Worm (Caenorhabditis elegans) whole organism, L3 larva: Measurements from ENCODE around the gene sma-6.
A peak's percentile ranks its signal among the peaks of the same experiment; 100 is the strongest.

Source experiments
- R02D3.7 ChIP-seq: fragments of 150-350 bp; optimal IDR thresholded peaks from 2 replicates; lab custom pipeline; 2014; ENCODE audit warnings: missing biosample characterization, missing genetic modification characterization
- ZK546.5 ChIP-seq: sonication (generic microtip); optimal IDR thresholded peaks from 2 replicates; lab custom pipeline; 2017; ENCODE audit warnings: missing biosample characterization, missing genetic modification characterization
- aly-2 ChIP-seq: fragments of 150-350 bp; optimal IDR thresholded peaks from 2 replicates; lab custom pipeline; 2014; ENCODE audit warnings: missing biosample characterization, missing genetic modification characterization
- ama-1 ChIP-seq: fragments of 150-350 bp; optimal IDR thresholded peaks from 2 replicates; lab custom pipeline; 2018
- ceh-16 ChIP-seq: sonication (generic microtip); optimal IDR thresholded peaks from 2 replicates; lab custom pipeline; 2017; ENCODE audit warnings: missing biosample characterization, missing genetic modification characterization
- ceh-28 ChIP-seq: fragments of 150-350 bp; optimal IDR thresholded peaks from 2 replicates; lab custom pipeline; 2014; ENCODE audit warnings: missing biosample characterization, missing genetic modification reagents, missing genetic modification characterization
- ceh-82 ChIP-seq: fragments of 150-350 bp; optimal IDR thresholded peaks from 2 replicates; lab custom pipeline; 2014; ENCODE audit warnings: missing biosample characterization, missing genetic modification characterization
- ceh-9 ChIP-seq: sonication (generic microtip); optimal IDR thresholded peaks from 2 replicates; lab custom pipeline; 2018; ENCODE audit warnings: missing biosample characterization, missing genetic modification characterization
- daf-12 ChIP-seq: fragments of 150-350 bp; optimal IDR thresholded peaks from 2 replicates; lab custom pipeline; 2014; ENCODE audit warnings: missing biosample characterization, missing genetic modification reagents, missing genetic modification characterization
- egl-5 ChIP-seq: fragments of 150-350 bp; optimal IDR thresholded peaks from 2 replicates; lab custom pipeline; 2017; ENCODE audit warnings: missing biosample characterization, missing genetic modification reagents, missing genetic modification characterization, inconsistent platforms
- elt-1 ChIP-seq: fragments of 150-350 bp; optimal IDR thresholded peaks from 2 replicates; lab custom pipeline; 2014; ENCODE audit warnings: missing biosample characterization, missing genetic modification characterization
- elt-2 ChIP-seq: sonication (generic microtip); optimal IDR thresholded peaks from 2 replicates; lab custom pipeline; 2016; ENCODE audit warnings: missing genetic modification reagents, mild to moderate bottlenecking, missing genetic modification characterization, missing compliant biosample characterization
- elt-3 ChIP-seq, 3 experiments: fragments of 150-350 bp in 1 of 3; sonication (generic microtip) in 2 of 3; optimal IDR thresholded peaks; 2 replicates in 2 of 3; 4 replicates in 1 of 3; lab custom pipeline; 2014 to 2017; ENCODE audit warnings: missing biosample characterization in 3 of 3, missing genetic modification characterization in 3 of 3
- eor-1 ChIP-seq, 2 experiments: fragments of 150-350 bp; optimal IDR thresholded peaks; 2 replicates each; lab custom pipeline; 2014 to 2018; ENCODE audit warnings: missing biosample characterization in 2 of 2, missing genetic modification characterization in 2 of 2
- fkh-10 ChIP-seq: sonication (generic microtip); optimal IDR thresholded peaks from 2 replicates; lab custom pipeline; 2017; ENCODE audit warnings: missing biosample characterization, missing genetic modification reagents, missing genetic modification characterization
- fkh-2 ChIP-seq: fragments of 150-350 bp; optimal IDR thresholded peaks from 2 replicates; lab custom pipeline; 2014; ENCODE audit warnings: missing biosample characterization, missing genetic modification reagents, missing genetic modification characterization
- fos-1 ChIP-seq: fragments of 150-350 bp; optimal IDR thresholded peaks from 2 replicates; lab custom pipeline; 2014; ENCODE audit warnings: missing biosample characterization, missing genetic modification characterization
- hmg-11 ChIP-seq: sonication (generic microtip); optimal IDR thresholded peaks from 2 replicates; lab custom pipeline; 2016; ENCODE audit warnings: missing genetic modification characterization, missing compliant biosample characterization
- jun-1 ChIP-seq: fragments of 150-350 bp; optimal IDR thresholded peaks from 2 replicates; lab custom pipeline; 2014; ENCODE audit warnings: missing biosample characterization, missing genetic modification reagents, missing genetic modification characterization
- lin-15B ChIP-seq: fragments of 150-350 bp; optimal IDR thresholded peaks from 2 replicates; lab custom pipeline; 2014; ENCODE audit warnings: missing biosample characterization, missing genetic modification characterization
- lin-39 ChIP-seq: fragments of 150-350 bp; optimal IDR thresholded peaks from 2 replicates; lab custom pipeline; 2018; ENCODE audit warnings: missing biosample characterization, missing genetic modification reagents, missing genetic modification characterization
- mdl-1 ChIP-seq: fragments of 150-350 bp; optimal IDR thresholded peaks from 2 replicates; lab custom pipeline; 2014; ENCODE audit warnings: missing biosample characterization, missing genetic modification characterization
- mml-1 ChIP-seq: fragments of 150-350 bp; sonication (generic microtip); optimal IDR thresholded peaks from 3 replicates; lab custom pipeline; 2014; ENCODE audit warnings: missing biosample characterization, missing genetic modification characterization
- nfya-1 ChIP-seq: sonication (generic microtip); optimal IDR thresholded peaks from 2 replicates; lab custom pipeline; 2017; ENCODE audit warnings: missing genetic modification characterization, mild to moderate bottlenecking, missing compliant biosample characterization, antibody characterized with exemption, moderate library complexity; ENCODE audit not compliant: insufficient read depth
- nhr-11 ChIP-seq: fragments of 150-350 bp; optimal IDR thresholded peaks from 2 replicates; lab custom pipeline; 2014; ENCODE audit warnings: missing biosample characterization, missing genetic modification characterization
- nhr-12 ChIP-seq: fragments of 150-350 bp; optimal IDR thresholded peaks from 2 replicates; lab custom pipeline; 2014; ENCODE audit warnings: missing biosample characterization, missing genetic modification characterization
- nhr-23 ChIP-seq: fragments of 150-350 bp; optimal IDR thresholded peaks from 2 replicates; lab custom pipeline; 2014; ENCODE audit warnings: missing biosample characterization, missing genetic modification reagents, missing genetic modification characterization
- nhr-237 ChIP-seq: fragments of 150-350 bp; optimal IDR thresholded peaks from 2 replicates; lab custom pipeline; 2014; ENCODE audit warnings: missing biosample characterization, missing genetic modification characterization
- nhr-25 ChIP-seq: sonication (generic microtip); optimal IDR thresholded peaks from 2 replicates; lab custom pipeline; 2017; ENCODE audit warnings: missing biosample characterization, missing genetic modification characterization
- nhr-28 ChIP-seq: fragments of 150-350 bp; optimal IDR thresholded peaks from 2 replicates; lab custom pipeline; 2014; ENCODE audit warnings: missing biosample characterization, missing genetic modification characterization
- nhr-43 ChIP-seq: sonication (generic microtip); optimal IDR thresholded peaks from 2 replicates; lab custom pipeline; 2016; ENCODE audit warnings: mild to moderate bottlenecking, missing genetic modification characterization, missing compliant biosample characterization; ENCODE audit not compliant: poor library complexity, severe bottlenecking
- nhr-67 ChIP-seq: fragments of 150-350 bp; optimal IDR thresholded peaks from 2 replicates; lab custom pipeline; 2014; ENCODE audit warnings: missing biosample characterization, missing genetic modification characterization
- nhr-76 ChIP-seq: fragments of 150-350 bp; sonication (generic microtip); optimal IDR thresholded peaks from 5 replicates; lab custom pipeline; 2014; ENCODE audit warnings: missing biosample characterization, missing genetic modification characterization
- nhr-77 ChIP-seq: fragments of 150-350 bp; optimal IDR thresholded peaks from 2 replicates; lab custom pipeline; 2014; ENCODE audit warnings: missing biosample characterization, missing genetic modification characterization
- pha-4 ChIP-seq: fragments of 150-350 bp; optimal IDR thresholded peaks from 2 replicates; lab custom pipeline; 2014; ENCODE audit warnings: missing biosample characterization, missing genetic modification reagents, missing genetic modification characterization
- pqm-1 ChIP-seq: fragments of 150-350 bp; optimal IDR thresholded peaks from 2 replicates; lab custom pipeline; 2017; ENCODE audit warnings: missing biosample characterization, missing genetic modification characterization, inconsistent platforms
- sea-2 ChIP-seq: fragments of 150-350 bp; sonication (generic microtip); optimal IDR thresholded peaks from 4 replicates; lab custom pipeline; 2014; ENCODE audit warnings: missing biosample characterization, missing genetic modification reagents, missing genetic modification characterization
- skn-1 ChIP-seq: fragments of 150-350 bp; optimal IDR thresholded peaks from 2 replicates; lab custom pipeline; 2014; ENCODE audit warnings: missing biosample characterization, missing genetic modification characterization
- snpc-4 ChIP-seq: fragments of 150-350 bp; optimal IDR thresholded peaks from 2 replicates; lab custom pipeline; 2014; ENCODE audit warnings: missing biosample characterization, missing genetic modification characterization
- tbx-2 ChIP-seq: sonication (generic microtip); optimal IDR thresholded peaks from 2 replicates; lab custom pipeline; 2016; ENCODE audit warnings: mild to moderate bottlenecking, missing genetic modification characterization, missing compliant biosample characterization
- unc-39 ChIP-seq: sonication (generic microtip); optimal IDR thresholded peaks from 4 replicates; lab custom pipeline; 2017; ENCODE audit warnings: missing biosample characterization, missing genetic modification characterization
- unc-62 ChIP-seq: fragments of 150-350 bp; sonication (generic microtip); optimal IDR thresholded peaks from 4 replicates; lab custom pipeline; 2014; ENCODE audit warnings: missing biosample characterization, missing genetic modification reagents, missing genetic modification characterization
- zag-1 ChIP-seq: fragments of 150-350 bp; optimal IDR thresholded peaks from 2 replicates; lab custom pipeline; 2014; ENCODE audit warnings: missing biosample characterization, missing genetic modification characterization
- ztf-11 ChIP-seq: fragments of 150-350 bp; optimal IDR thresholded peaks from 2 replicates; lab custom pipeline; 2014; ENCODE audit warnings: missing biosample characterization, missing genetic modification characterization

sma-6 gene

DNA sequence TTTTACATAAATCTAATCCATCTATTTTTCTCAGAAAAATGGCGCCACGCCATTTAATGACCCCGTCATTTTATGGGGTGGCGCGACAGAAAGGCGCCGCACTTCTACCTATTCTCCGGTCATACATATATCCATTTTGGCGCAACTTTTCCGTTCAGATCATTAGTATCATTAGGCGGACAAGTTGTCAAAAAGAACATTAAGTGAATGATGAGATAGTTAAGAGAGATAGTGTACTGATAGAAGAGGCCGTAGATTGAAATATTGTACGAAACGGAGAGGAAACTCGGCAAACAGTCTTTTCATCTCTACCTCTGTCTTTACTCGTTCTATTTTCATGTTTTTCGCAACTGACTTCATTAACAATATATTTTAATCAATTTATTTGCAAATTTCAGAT is at the start of gene sma-6:
sma-6 (plus strand) TSS at position 399 of the 400 bp plus-strand sequence.
- no peak for TF ChIP-seq lin-15B (tag; lab: Kevin White, UChicago)
- TF ChIP-seq nhr-23 (tag; lab: Kevin White, UChicago) = peak; percentile 18
- no peak for TF ChIP-seq nfya-1
- peak; percentile 30 for TF ChIP-seq elt-2 (tag; lab: Kevin White, UChicago)

DNA sequence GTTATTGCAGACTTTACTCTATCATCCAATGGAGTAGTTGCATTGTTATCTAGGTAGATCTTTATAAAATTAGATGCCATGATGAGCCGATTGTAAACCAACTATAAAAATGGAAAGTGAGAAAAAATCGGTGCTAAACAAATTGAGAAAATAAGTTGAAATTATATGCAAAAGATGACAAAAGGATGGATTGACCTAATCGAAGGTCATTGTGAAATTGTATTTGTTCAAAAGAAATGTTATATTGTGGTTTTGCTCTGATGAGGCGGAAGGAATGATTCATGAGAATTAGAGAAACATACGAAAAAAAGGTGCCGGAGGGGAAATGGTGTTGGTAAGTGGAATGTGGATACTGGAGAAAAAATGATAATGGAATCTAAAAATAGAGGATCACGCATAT is 43.3 kb upstream of the sma-6 start, which contains the start of gene scly-1:
scly-1 (minus strand) TSS at position 101 of the 400 bp plus-strand sequence.
- TF ChIP-seq nhr-11 (tag; lab: Kevin White, UChicago) (no peak), nhr-23 (tag; lab: Kevin White, UChicago) (no peak), nhr-28 (tag; lab: Kevin White, UChicago) (no peak), nhr-67 (tag; lab: Kevin White, UChicago) (no peak)
- TF ChIP-seq, all 47 proteins: peak for 0

DNA sequence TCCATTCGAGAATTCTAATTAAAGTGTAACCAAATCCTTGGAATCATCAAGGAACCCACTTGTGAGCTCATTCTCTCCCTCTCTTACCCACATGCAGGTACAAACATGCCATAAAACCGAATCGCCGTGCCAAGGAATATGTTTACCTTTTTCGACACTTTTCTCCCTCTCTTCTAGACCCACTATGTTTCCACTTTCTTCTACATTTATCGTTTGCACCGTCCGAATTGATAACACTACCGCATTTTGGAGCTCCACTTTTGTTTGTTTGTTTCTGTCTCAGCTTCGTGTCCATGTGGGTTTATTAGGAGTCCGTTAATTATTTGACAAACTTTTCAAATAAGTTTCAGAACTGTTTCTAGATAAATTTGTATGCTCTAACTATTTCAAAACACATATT is 42.4 kb upstream of the sma-6 start:
- no peak for TF ChIP-seq eor-1 (tag; optimal IDR thresholded peaks at IDR 0.05; lab: Kevin White, UChicago)
- TF ChIP-seq ceh-9 (tag; lab: Kevin White, UChicago) = no peak
- no peak for TF ChIP-seq nhr-25
- TF ChIP-seq daf-12 (tag; lab: Kevin White, UChicago) = no peak
- no peak for TF ChIP-seq elt-1 (tag; lab: Kevin White, UChicago)
- no peak for TF ChIP-seq nhr-23 (tag; lab: Kevin White, UChicago)
- TF ChIP-seq pqm-1 (tag; lab: Kevin White, UChicago) = peak; percentile 68
- TF ChIP-seq unc-39 = no peak
- no peak for TF ChIP-seq nhr-43
- no peak for TF ChIP-seq ztf-11
- TF ChIP-seq ceh-82 (tag; lab: Kevin White, UChicago) = no peak
- TF ChIP-seq jun-1 (tag; lab: Kevin White, UChicago) = no peak
- TF ChIP-seq nfya-1 = no peak
- no peak for TF ChIP-seq nhr-11 (tag; lab: Kevin White, UChicago)
- TF ChIP-seq sea-2 (GFP tag; lab: Kevin White, UChicago) = no peak
- TF ChIP-seq fos-1 (tag; lab: Kevin White, UChicago) = no peak
- no peak for TF ChIP-seq ceh-16 (tag; lab: Kevin White, UChicago)
- TF ChIP-seq lin-39 (tag; lab: Kevin White, UChicago) = no peak
- no peak for TF ChIP-seq nhr-28 (tag; lab: Kevin White, UChicago)
- no peak for TF ChIP-seq nhr-77 (tag; lab: Kevin White, UChicago)
- TF ChIP-seq snpc-4 (tag; lab: Kevin White, UChicago) = no peak
- TF ChIP-seq mml-1 (tag; lab: Kevin White, UChicago) = no peak
- TF ChIP-seq nhr-76 (tag; lab: Kevin White, UChicago) = no peak
- no peak for TF ChIP-seq hmg-11 (tag; lab: Kevin White, UChicago)
- TF ChIP-seq elt-2 (tag; lab: Kevin White, UChicago) = peak; percentile 66
- peak; percentile 17 for TF ChIP-seq lin-15B (tag; lab: Kevin White, UChicago)
- TF ChIP-seq egl-5 (tag; lab: Kevin White, UChicago) = no peak
- TF ChIP-seq fkh-2 = no peak
- TF ChIP-seq mdl-1 (tag; lab: Kevin White, UChicago) = no peak
- peak; percentile 9 for TF ChIP-seq pha-4
- TF ChIP-seq R02D3.7 (tag; lab: Kevin White, UChicago) = no peak
- no peak for TF ChIP-seq nhr-237 (tag; lab: Kevin White, UChicago)
- TF ChIP-seq ZK546.5 = no peak
- no peak for TF ChIP-seq skn-1 (tag; lab: Kevin White, UChicago)
- TF ChIP-seq zag-1 = no peak

DNA sequence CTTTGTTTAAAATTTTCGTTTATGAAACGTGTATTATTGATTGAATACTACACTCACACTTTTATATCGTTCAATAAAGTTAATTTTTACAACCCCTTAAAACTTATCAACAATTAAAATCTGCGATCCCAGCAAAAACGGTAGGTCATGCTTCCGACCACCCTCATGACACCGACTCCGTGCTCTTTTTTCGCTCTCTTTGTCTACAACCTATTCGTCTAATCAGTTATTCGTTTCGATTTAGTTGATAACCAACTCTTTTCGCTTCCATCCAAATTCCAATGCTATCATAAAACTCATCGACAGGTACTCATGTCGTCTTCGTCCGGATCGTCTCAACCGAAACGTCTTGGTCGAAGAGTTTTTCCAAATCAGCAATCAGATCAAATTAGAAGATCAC is 41.2 kb upstream of the sma-6 start, which contains the start of gene F13H8.1:
F13H8.1 (plus strand) TSS at position 311 of the 400 bp plus-strand sequence.
- TF ChIP-seq nhr-67 (tag; lab: Kevin White, UChicago) (no peak), snpc-4 (tag; lab: Kevin White, UChicago) (no peak), eor-1 (tag; optimal IDR thresholded peaks at IDR 0.05; lab: Kevin White, UChicago) (no peak), fkh-10 (GFP tag; lab: Kevin White, UChicago) (no peak), pha-4 (peak; percentile 14), unc-62 (no peak), unc-39 (no peak), nhr-12 (tag; lab: Kevin White, UChicago) (no peak), ama-1 (lab: Kevin White, UChicago) (no peak), nhr-77 (tag; lab: Kevin White, UChicago) (no peak), nhr-43 (no peak), pqm-1 (tag; lab: Kevin White, UChicago) (peak; percentile 61), ceh-28 (tag; lab: Kevin White, UChicago) (no peak), tbx-2 (tag; lab: Kevin White, UChicago) (no peak), nhr-11 (tag; lab: Kevin White, UChicago) (no peak), nhr-76 (tag; lab: Kevin White, UChicago) (no peak), jun-1 (tag; lab: Kevin White, UChicago) (peak; percentile 21), lin-39 (tag; lab: Kevin White, UChicago) (no peak), aly-2 (tag; lab: Kevin White, UChicago) (no peak), elt-3 (tag; optimal IDR thresholded peaks at IDR 0.05; lab: Kevin White, UChicago) (no peak), ceh-82 (tag; lab: Kevin White, UChicago) (no peak), mml-1 (tag; lab: Kevin White, UChicago) (no peak), ztf-11 (no peak), elt-2 (tag; lab: Kevin White, UChicago) (peak; percentile 88)
- TF ChIP-seq, all 47 proteins: peak for 4
